Fruit fly (Drosophila melanogaster) whole organism, embryonic: ENCODE data around the gene CG32202.

Experiments used
- Atf-2 ChIP-seq: fragments of 200-800 bp; sonication (Bioruptor generic); optimal IDR thresholded peaks from 2 replicates; lab custom pipeline; 2016; ENCODE audit warnings: missing biosample characterization, missing genetic modification characterization
- Atf3 ChIP-seq: fragments of 200-800 bp; sonication (Bioruptor generic); optimal IDR thresholded peaks from 3 replicates; lab custom pipeline; 2016; ENCODE audit warnings: missing biosample characterization, missing genetic modification characterization
- Bgb ChIP-seq: fragments of 200-800 bp; sonication (Bioruptor generic); IDR thresholded peaks from 2 replicates; pipeline ENCODE4 v1.3.6; 2022; ENCODE audit warnings: missing biosample characterization, missing genetic modification characterization; ENCODE audit not compliant: partially characterized antibody
- CG10209 ChIP-seq: fragments of 200-800 bp; sonication (Bioruptor generic); optimal IDR thresholded peaks from 3 replicates; lab custom pipeline; 2017; ENCODE audit warnings: missing biosample characterization, mild to moderate bottlenecking, missing genetic modification characterization, missing genetic modification reagents
- CG1024 ChIP-seq: fragments of 200-800 bp; sonication (Bioruptor generic); IDR thresholded peaks from 2 replicates; pipeline ENCODE4 v1.3.6; 2022; ENCODE audit warnings: missing biosample characterization, missing genetic modification characterization
- CG10267 ChIP-seq: fragments of 200-800 bp; sonication (Bioruptor generic); optimal IDR thresholded peaks from 2 replicates; lab custom pipeline; 2018; ENCODE audit warnings: missing biosample characterization, mild to moderate bottlenecking, missing genetic modification characterization, moderate library complexity
- CG10462 ChIP-seq: fragments of 200-800 bp; sonication (Bioruptor generic); optimal IDR thresholded peaks from 2 replicates; lab custom pipeline; 2016; ENCODE audit warnings: missing biosample characterization, missing genetic modification characterization
- CG10543 ChIP-seq: fragments of 200-800 bp; sonication (Bioruptor generic); optimal IDR thresholded peaks from 3 replicates; lab custom pipeline; 2017; ENCODE audit warnings: missing biosample characterization, mild to moderate bottlenecking, missing genetic modification characterization, moderate library complexity
- CG10979 ChIP-seq: fragments of 200-800 bp; sonication (Bioruptor generic); optimal IDR thresholded peaks from 2 replicates; lab custom pipeline; 2018; ENCODE audit warnings: missing biosample characterization, mild to moderate bottlenecking, missing genetic modification characterization, moderate library complexity
- CG12744 ChIP-seq: fragments of 200-800 bp; sonication (Bioruptor generic); optimal IDR thresholded peaks from 2 replicates; lab custom pipeline; 2016; ENCODE audit warnings: missing biosample characterization, missing genetic modification characterization
- CG15073 ChIP-seq: fragments of 200-800 bp; sonication (Bioruptor generic); optimal IDR thresholded peaks from 2 replicates; lab custom pipeline; 2016; ENCODE audit warnings: missing biosample characterization, missing genetic modification characterization
- CG15269 ChIP-seq: fragments of 200-800 bp; sonication (Bioruptor generic); optimal IDR thresholded peaks from 2 replicates; lab custom pipeline; 2018; ENCODE audit warnings: missing biosample characterization, mild to moderate bottlenecking, missing genetic modification characterization, moderate library complexity
- CG16813 ChIP-seq: fragments of 200-800 bp; sonication (Bioruptor generic); IDR thresholded peaks from 3 replicates; pipeline ENCODE4 v1.3.6; 2022; ENCODE audit warnings: missing biosample characterization, missing genetic modification characterization; ENCODE audit not compliant: partially characterized antibody
- CG17186 ChIP-seq: fragments of 200-800 bp; sonication (Bioruptor generic); optimal IDR thresholded peaks from 3 replicates; lab custom pipeline; 2017; ENCODE audit warnings: missing biosample characterization, missing genetic modification reagents, missing genetic modification characterization
- CG17802 ChIP-seq: fragments of 200-800 bp; sonication (Bioruptor generic); optimal IDR thresholded peaks from 2 replicates; lab custom pipeline; 2018; ENCODE audit warnings: missing biosample characterization, mild to moderate bottlenecking, missing genetic modification characterization, moderate library complexity
- CG1792 ChIP-seq: fragments of 200-800 bp; sonication (Bioruptor generic); optimal IDR thresholded peaks from 2 replicates; lab custom pipeline; 2016; ENCODE audit warnings: missing biosample characterization, missing genetic modification characterization
- CG2120 ChIP-seq: fragments of 200-800 bp; sonication (Bioruptor generic); optimal IDR thresholded peaks from 3 replicates; lab custom pipeline; 2016; ENCODE audit warnings: missing biosample characterization, missing genetic modification characterization
- CG2712 ChIP-seq: fragments of 200-800 bp; optimal IDR thresholded peaks from 3 replicates; lab custom pipeline; 2019; ENCODE audit warnings: missing biosample characterization, mild to moderate bottlenecking, missing genetic modification characterization, moderate library complexity
- CG31224 ChIP-seq: fragments of 200-800 bp; sonication (Bioruptor generic); IDR thresholded peaks from 2 replicates; pipeline ENCODE4 v1.3.6; 2022; ENCODE audit warnings: missing biosample characterization, missing genetic modification characterization
- CG3838 ChIP-seq: fragments of 200-800 bp; sonication (Bioruptor generic); optimal IDR thresholded peaks from 3 replicates; lab custom pipeline; 2016; ENCODE audit warnings: missing biosample characterization, missing genetic modification characterization
- CG4730 ChIP-seq: fragments of 200-800 bp; sonication (Bioruptor generic); IDR thresholded peaks from 2 replicates; pipeline ENCODE4 v1.3.6; 2022; ENCODE audit warnings: missing biosample characterization, missing genetic modification characterization
- CG6813 ChIP-seq: fragments of 200-800 bp; sonication (Bioruptor generic); optimal IDR thresholded peaks from 2 replicates; lab custom pipeline; 2017; ENCODE audit warnings: missing biosample characterization, missing genetic modification characterization, mild to moderate bottlenecking, moderate library complexity, missing genetic modification reagents
- CG8089 ChIP-seq: fragments of 200-800 bp; sonication (Bioruptor generic); optimal IDR thresholded peaks from 3 replicates; lab custom pipeline; 2016; ENCODE audit warnings: missing biosample characterization, missing genetic modification characterization
- CG8388 ChIP-seq: fragments of 200-800 bp; sonication (Bioruptor generic); optimal IDR thresholded peaks from 2 replicates; lab custom pipeline; 2019; ENCODE audit warnings: missing biosample characterization, mild to moderate bottlenecking, missing genetic modification characterization, moderate library complexity
- CG8478 ChIP-seq: fragments of >200 bp; optimal IDR thresholded peaks from 2 replicates; lab custom pipeline; 2018
- CG9609 ChIP-seq: fragments of 200-800 bp; sonication (Bioruptor generic); optimal IDR thresholded peaks from 3 replicates; lab custom pipeline; 2016; ENCODE audit warnings: missing biosample characterization, missing genetic modification characterization
- CG9817 ChIP-seq: fragments of 200-800 bp; sonication (Bioruptor generic); optimal IDR thresholded peaks from 2 replicates; lab custom pipeline; 2018; ENCODE audit warnings: missing biosample characterization, mild to moderate bottlenecking, missing genetic modification characterization, moderate library complexity
- CTCF ChIP-seq: fragments of 200-800 bp; sonication (Bioruptor generic); optimal IDR thresholded peaks from 2 replicates; lab custom pipeline; 2017; ENCODE audit warnings: missing biosample characterization, mild to moderate bottlenecking, missing genetic modification characterization, moderate library complexity
- Chrac-16 ChIP-seq: fragments of 200-800 bp; sonication (Bioruptor generic); optimal IDR thresholded peaks from 3 replicates; lab custom pipeline; 2016; ENCODE audit warnings: missing biosample characterization, missing genetic modification characterization
- Hmr ChIP-seq: fragments of 200-800 bp; sonication (Bioruptor generic); optimal IDR thresholded peaks from 3 replicates; lab custom pipeline; 2017; ENCODE audit warnings: mild to moderate bottlenecking, missing biosample characterization, missing genetic modification reagents, missing genetic modification characterization
- Lim3 ChIP-seq: fragments of 200-800 bp; sonication (Bioruptor generic); IDR thresholded peaks from 2 replicates; pipeline ENCODE4 v1.3.6; 2022; ENCODE audit warnings: missing biosample characterization, missing genetic modification characterization
- Mad ChIP-seq: fragments of 200-800 bp; sonication (Bioruptor generic); optimal IDR thresholded peaks from 2 replicates; lab custom pipeline; 2016; ENCODE audit warnings: missing biosample characterization, missing genetic modification characterization
- Nf-YC ChIP-seq: fragments of 200-800 bp; optimal IDR thresholded peaks from 3 replicates; lab custom pipeline; 2019; ENCODE audit warnings: missing biosample characterization, mild to moderate bottlenecking, missing genetic modification characterization, moderate library complexity
- Oli ChIP-seq: fragments of 200-800 bp; sonication (Bioruptor generic); optimal IDR thresholded peaks from 2 replicates; lab custom pipeline; 2018; ENCODE audit warnings: missing biosample characterization, mild to moderate bottlenecking, missing genetic modification characterization, moderate library complexity
- Xrp1 ChIP-seq: fragments of 200-800 bp; sonication (Bioruptor generic); IDR thresholded peaks from 2 replicates; pipeline ENCODE4 v1.3.6; 2022; ENCODE audit warnings: missing biosample characterization, missing genetic modification characterization
- bowl ChIP-seq: fragments of 200-800 bp; sonication (Bioruptor generic); IDR thresholded peaks from 2 replicates; pipeline ENCODE4 v1.3.6; 2022; ENCODE audit warnings: missing biosample characterization, missing genetic modification characterization
- br ChIP-seq: fragments of >200 bp; optimal IDR thresholded peaks from 2 replicates; lab custom pipeline; 2017
- croc ChIP-seq: fragments of 200-800 bp; sonication (Bioruptor generic); conservative IDR thresholded peaks from 3 replicates; pipeline ENCODE4 v1.3.6; 2022; ENCODE audit warnings: missing biosample characterization, missing genetic modification characterization
- danr ChIP-seq: fragments of 200-800 bp; sonication (Bioruptor generic); IDR thresholded peaks from 2 replicates; pipeline ENCODE4 v1.3.6; 2022; ENCODE audit warnings: missing biosample characterization, missing genetic modification characterization
- fru ChIP-seq: fragments of >200 bp; optimal IDR thresholded peaks from 2 replicates; lab custom pipeline; 2017
- ftz-f1 ChIP-seq: fragments of 200-800 bp; sonication (Bioruptor generic); optimal IDR thresholded peaks from 2 replicates; lab custom pipeline; 2016; ENCODE audit warnings: missing biosample characterization, missing genetic modification characterization
- ham ChIP-seq: fragments of 200-800 bp; sonication (Bioruptor generic); IDR thresholded peaks from 2 replicates; pipeline ENCODE4 v1.3.6; 2022; ENCODE audit warnings: missing biosample characterization, missing genetic modification characterization
- hkb ChIP-seq, 2 experiments: fragments of 200-800 bp in 1 of 2; fragments of >200 bp in 1 of 2; sonication (Bioruptor generic) in 1 of 2; IDR thresholded peaks in 1 of 2; optimal IDR thresholded peaks in 1 of 2; 2 replicates each; pipeline versions ENCODE4 v1.3.6 to Lab custom; 2017 to 2022; ENCODE audit warnings: missing biosample characterization in 1 of 2, missing genetic modification characterization in 1 of 2
- phol ChIP-seq: fragments of 200-800 bp; sonication (Bioruptor generic); optimal IDR thresholded peaks from 3 replicates; lab custom pipeline; 2018; ENCODE audit warnings: missing biosample characterization, mild to moderate bottlenecking, missing genetic modification characterization, moderate library complexity
- slou ChIP-seq: fragments of 200-800 bp; sonication (Bioruptor generic); optimal IDR thresholded peaks from 3 replicates; lab custom pipeline; 2016; ENCODE audit warnings: missing biosample characterization, missing genetic modification characterization
- stwl ChIP-seq: fragments of 200-800 bp; sonication (Bioruptor generic); optimal IDR thresholded peaks from 3 replicates; lab custom pipeline; 2018; ENCODE audit warnings: missing biosample characterization, mild to moderate bottlenecking, missing genetic modification characterization, moderate library complexity
- tup ChIP-seq: fragments of 200-800 bp; sonication (Bioruptor generic); optimal IDR thresholded peaks from 2 replicates; lab custom pipeline; 2016; ENCODE audit warnings: missing biosample characterization, mild to moderate bottlenecking, missing genetic modification characterization, moderate library complexity
- usp ChIP-seq: fragments of >200 bp; optimal IDR thresholded peaks from 2 replicates; lab custom pipeline; 2017; ENCODE audit warnings: missing biosample characterization, missing genetic modification characterization
- yki ChIP-seq: fragments of >200 bp; optimal IDR thresholded peaks from 3 replicates; lab custom pipeline; 2018
- z ChIP-seq: fragments of 200-800 bp; sonication (Bioruptor generic); IDR thresholded peaks from 3 replicates; pipeline ENCODE4 v1.3.6; 2022; ENCODE audit warnings: missing biosample characterization, missing genetic modification characterization

The CG32202 gene

DNA sequence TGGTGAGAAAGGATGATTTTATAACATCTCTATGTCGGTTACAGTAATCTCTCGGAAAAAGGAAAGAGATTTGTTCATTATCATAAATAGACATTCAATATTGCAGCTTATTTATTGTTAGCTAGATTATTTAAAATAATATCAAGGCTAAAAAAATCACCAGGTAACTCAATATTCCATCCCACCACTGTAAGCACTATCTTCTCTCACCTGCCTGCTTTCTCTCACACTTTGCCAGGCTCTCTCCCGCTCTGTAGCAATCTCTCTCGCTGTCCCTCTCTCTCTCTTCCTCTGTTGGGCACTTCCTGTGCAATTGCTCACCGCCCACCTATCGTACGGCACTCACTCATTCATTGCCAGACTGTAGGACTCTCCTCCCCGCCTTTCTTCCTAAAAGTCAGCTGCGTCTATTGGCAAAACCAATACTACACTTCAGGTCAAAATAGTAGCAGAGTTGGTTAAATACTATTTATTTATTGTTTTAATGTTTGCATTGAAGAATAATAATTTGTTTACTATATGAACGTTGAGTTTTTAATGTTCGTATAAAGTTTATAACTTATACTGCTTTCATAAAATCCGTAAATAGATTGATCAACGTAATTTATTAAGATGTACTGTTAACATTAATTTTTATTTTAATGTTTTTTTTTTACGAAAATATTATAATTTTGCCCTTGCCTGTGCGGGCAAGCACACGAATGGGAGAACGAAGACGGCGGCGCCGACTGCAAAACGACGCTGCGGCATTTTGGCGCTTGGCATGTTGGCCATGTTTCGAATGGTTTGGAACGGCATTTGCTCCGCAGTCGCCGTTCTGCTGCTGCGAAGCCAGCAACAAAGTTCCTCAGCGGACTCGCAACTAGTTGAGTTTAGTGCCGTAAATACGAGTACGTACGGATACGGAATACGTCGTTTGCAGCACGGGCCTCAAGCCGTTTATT, 41.1 kb upstream of the CG32202 start (continued):
- TF ChIP-seq CG31224 (GFP tag; lab: Robert Waterston, UW) (peak; percentile 95), CG3838 (GFP tag; lab: Kevin White, UChicago) (peak; percentile 74), CG17186 (GFP tag; lab: Kevin White, UChicago) (peak; percentile 35), croc (GFP tag; lab: Robert Waterston, UW) (peak; percentile 84), phol (peak; percentile 88), danr (GFP tag; lab: Robert Waterston, UW) (peak; percentile 92), CG8089 (GFP tag; lab: Kevin White, UChicago) (peak; percentile 84), CTCF (GFP tag; lab: Kevin White, UChicago) (peak; percentile 22), CG8388 (GFP tag; lab: Kevin White, UChicago) (peak; percentile 88), bowl (peak; percentile 91), CG15269 (tag; lab: Kevin White, UChicago) (peak; percentile 95), CG10543 (GFP tag; lab: Kevin White, UChicago) (peak; percentile 94), CG4730 (GFP tag; lab: Robert Waterston, UW) (peak; percentile 97), tup (peak; percentile 72), Atf3 (GFP tag; lab: Kevin White, UChicago) (peak; percentile 81), CG9817 (tag; lab: Kevin White, UChicago) (peak; percentile 87), Oli (tag; lab: Kevin White, UChicago) (peak; percentile 87), Mad (peak; percentile 89), CG10267 (tag; lab: Kevin White, UChicago) (peak; percentile 85), ftz-f1 (GFP tag; lab: Kevin White, UChicago) (no peak), CG9609 (GFP tag; lab: Kevin White, UChicago) (peak; percentile 92), stwl (no peak), CG15073 (GFP tag; lab: Kevin White, UChicago) (peak; percentile 97), yki (lab: Kevin White, UChicago) (peak; percentile 93), CG1024 (GFP tag; lab: Robert Waterston, UW) (peak; percentile 95), CG12744 (GFP tag; lab: Kevin White, UChicago) (peak; percentile 94), Chrac-16 (peak; percentile 94), Xrp1 (GFP tag; lab: Robert Waterston, UW) (peak; percentile 95), CG1792 (GFP tag; lab: Kevin White, UChicago) (peak; percentile 91), slou (GFP tag; lab: Kevin White, UChicago) (peak; percentile 87), CG10979 (tag; lab: Kevin White, UChicago) (peak; percentile 78), CG8478 (lab: Kevin White, UChicago) (no peak), ham (GFP tag; lab: Robert Waterston, UW) (peak; percentile 89; the same call in 1 of the 2 replicates), Nf-YC (tag; lab: Kevin White, UChicago) (peak; percentile 60), usp (GFP tag; lab: Kevin White, UChicago) (no peak), Bgb (GFP tag; lab: Robert Waterston, UW) (peak; percentile 48; the same call in 1 of the 2 replicates), Lim3 (peak; percentile 85), CG10209 (GFP tag; lab: Kevin White, UChicago) (peak; percentile 89), hkb (optimal IDR thresholded peaks at IDR 0.05; lab: Kevin White, UChicago) (no peak), hkb (GFP tag; IDR thresholded peaks at IDR 0.05; lab: Robert Waterston, UW) (peak; percentile 96), CG17802 (tag; lab: Kevin White, UChicago) (peak; percentile 45), CG2712 (tag; lab: Kevin White, UChicago) (peak; percentile 83), br (lab: Kevin White, UChicago) (no peak), CG2120 (GFP tag; lab: Kevin White, UChicago) (peak; percentile 99), CG6813 (GFP tag; lab: Kevin White, UChicago) (peak; percentile 93), Atf-2 (GFP tag; lab: Kevin White, UChicago) (peak; percentile 87), CG16813 (GFP tag; lab: Robert Waterston, UW) (no peak), CG10462 (GFP tag; lab: Kevin White, UChicago) (peak; percentile 78), Hmr (peak; percentile 94), z (peak; percentile 75), fru (lab: Kevin White, UChicago) (no peak)
